Worm (Caenorhabditis elegans) whole organism, early embryonic: ENCODE data around the gene EEED8.18.

Experiments
- B0310.2 ChIP-seq: sonication (generic microtip); optimal IDR thresholded peaks from 2 replicates; lab custom pipeline; 2016; ENCODE audit warnings: mild to moderate bottlenecking, missing genetic modification characterization, missing compliant biosample characterization
- F13C5.2 ChIP-seq: sonication (generic microtip); optimal IDR thresholded peaks from 2 replicates; lab custom pipeline; 2017; ENCODE audit warnings: mild to moderate bottlenecking, missing genetic modification characterization, inconsistent platforms, missing compliant biosample characterization
- ama-1 ChIP-seq: fragments of 150-350 bp; optimal IDR thresholded peaks from 2 replicates; lab custom pipeline; 2014
- ceh-13 ChIP-seq: fragments of 200-800 bp; sonication (Bioruptor generic); optimal IDR thresholded peaks from 2 replicates; lab custom pipeline; 2018; ENCODE audit warnings: mild to moderate bottlenecking, missing genetic modification characterization, missing compliant biosample characterization
- ets-7 ChIP-seq: sonication (generic microtip); optimal IDR thresholded peaks from 2 replicates; lab custom pipeline; 2016; ENCODE audit warnings: missing genotype, missing genetic modification characterization, missing compliant biosample characterization
- flt-1 ChIP-seq: fragments of 200-800 bp; sonication (Bioruptor generic); IDR thresholded peaks from 2 replicates; pipeline ENCODE4 v1.3.6; 2022; ENCODE audit warnings: missing genetic modification characterization, missing compliant biosample characterization
- hmg-4 ChIP-seq: fragments of 200-800 bp; sonication (Bioruptor generic); optimal IDR thresholded peaks from 2 replicates; lab custom pipeline; 2018; ENCODE audit warnings: mild to moderate bottlenecking, missing genetic modification characterization, missing compliant biosample characterization
- hnd-1 ChIP-seq: sonication (generic microtip); optimal IDR thresholded peaks from 2 replicates; lab custom pipeline; 2016; ENCODE audit warnings: missing genetic modification characterization, missing compliant biosample characterization
- pes-1 ChIP-seq: fragments of 200-800 bp; sonication (Bioruptor generic); IDR thresholded peaks from 2 replicates; pipeline ENCODE4 v1.3.6; 2022; ENCODE audit warnings: missing genetic modification reagents, missing genetic modification characterization, missing compliant biosample characterization
- scrt-1 ChIP-seq: fragments of 200-800 bp; sonication (Bioruptor generic); IDR thresholded peaks from 2 replicates; pipeline ENCODE4 v1.3.6; 2022; ENCODE audit warnings: missing genetic modification characterization, missing compliant biosample characterization
- sea-1 ChIP-seq: fragments of 200-800 bp; sonication (Bioruptor generic); conservative IDR thresholded peaks from 2 replicates; pipeline ENCODE4 v1.3.6; 2022; ENCODE audit warnings: missing genetic modification characterization, missing compliant biosample characterization
- tbx-11 ChIP-seq: fragments of 200-800 bp; sonication (Bioruptor generic); IDR thresholded peaks from 2 replicates; pipeline ENCODE4 v1.3.6; 2022; ENCODE audit warnings: missing genetic modification characterization, missing compliant biosample characterization
- tbx-37 ChIP-seq: fragments of 200-800 bp; sonication (Bioruptor generic); conservative IDR thresholded peaks from 2 replicates; pipeline ENCODE4 v1.3.6; 2022; ENCODE audit warnings: missing genetic modification reagents, missing genetic modification characterization, missing compliant biosample characterization
- tra-4 ChIP-seq: sonication (generic microtip); optimal IDR thresholded peaks from 2 replicates; lab custom pipeline; 2017; ENCODE audit warnings: missing genetic modification characterization, missing compliant biosample characterization

ce11 chrII:5447381-5447780 is 35.0 kb upstream of the EEED8.18 start, which contains the start of gene cex-1:
- TF ChIP-seq ceh-13 (GFP tag; lab: Kevin White, UChicago): no peak
- no peak for TF ChIP-seq B0310.2 (tag; lab: Kevin White, UChicago)
- TF ChIP-seq flt-1 (GFP tag; lab: Robert Waterston, UW): no peak
- TF ChIP-seq tra-4 (tag; lab: Kevin White, UChicago): no peak
- no peak for TF ChIP-seq ama-1 (lab: Kevin White, UChicago)
- TF ChIP-seq hmg-4 (GFP tag; lab: Kevin White, UChicago): no peak
- no peak for TF ChIP-seq tbx-11 (GFP tag; lab: Robert Waterston, UW)
- no peak for TF ChIP-seq ets-7 (tag; lab: Kevin White, UChicago)
- TF ChIP-seq sea-1: no peak
- no peak for TF ChIP-seq F13C5.2 (tag; lab: Kevin White, UChicago)
- no peak for TF ChIP-seq scrt-1 (GFP tag; lab: Robert Waterston, UW)
- no peak for TF ChIP-seq tbx-37
- no peak for TF ChIP-seq pes-1 (GFP tag; lab: Robert Waterston, UW)
- no peak for TF ChIP-seq hnd-1 (tag; lab: Kevin White, UChicago)
